Fruit fly (Drosophila melanogaster): Measurements from ENCODE around the gene CG42374.
A peak's percentile ranks its signal among the peaks of the same experiment; 100 is the strongest.

CG42374 gene

DNA sequence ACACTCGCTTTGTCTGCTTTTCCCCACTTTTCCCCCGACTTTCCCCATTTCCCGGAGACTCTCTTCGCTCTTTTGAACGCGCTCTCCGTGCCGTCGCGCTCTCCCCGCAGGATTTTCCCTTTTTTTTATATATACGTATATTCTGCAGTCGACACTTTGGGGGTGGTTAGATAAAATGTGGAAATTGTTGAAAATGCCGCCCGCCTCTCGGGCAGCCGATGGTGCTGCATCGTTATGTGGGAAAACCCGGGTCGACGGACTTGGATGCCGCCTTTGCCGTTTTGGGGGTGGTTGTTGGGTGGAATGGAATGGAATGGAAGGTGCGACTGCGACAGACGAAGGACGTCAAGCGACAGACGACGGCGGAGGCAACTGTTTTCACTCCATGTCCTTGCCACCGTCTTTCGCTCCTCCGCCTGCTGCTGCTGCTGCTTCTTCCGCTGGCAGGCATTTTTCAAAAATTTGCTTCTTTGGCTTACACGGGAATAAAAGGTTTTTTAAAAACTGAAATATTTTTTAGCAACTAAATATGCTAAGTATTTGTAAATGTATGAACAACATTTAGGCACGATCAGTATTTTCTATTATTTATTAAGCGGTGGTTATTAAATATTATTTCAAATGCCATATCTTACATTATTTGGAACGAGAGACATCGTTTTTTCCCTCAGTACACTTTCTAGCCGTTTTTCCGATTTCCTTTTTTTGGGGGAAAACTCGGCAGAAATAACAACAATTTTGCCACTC, 32.6 kb upstream of the CG42374 start (continued):
- TF ChIP-seq ab (GFP tag; optimal IDR thresholded peaks at IDR 0.05) (no peak), CG9727 (GFP tag; optimal IDR thresholded peaks at IDR 0.05) (peak; percentile 43), Mrtf (GFP tag; IDR thresholded peaks at IDR 0.05) (no peak), pfk (GFP tag; optimal IDR thresholded peaks at IDR 0.05) (no peak), Antp (GFP tag; optimal IDR thresholded peaks at IDR 0.05) (no peak), Abd-B (GFP tag; optimal IDR thresholded peaks at IDR 0.05) (no peak), CG3726 (GFP tag; IDR thresholded peaks at IDR 0.05) (no peak), Chrac-16 (GFP tag; optimal IDR thresholded peaks at IDR 0.05) (no peak), Lhr (GFP tag; optimal IDR thresholded peaks at IDR 0.05) (no peak), pho (GFP tag; optimal IDR thresholded peaks at IDR 0.05) (no peak), wek (GFP tag; optimal IDR thresholded peaks at IDR 0.05) (no peak), Camta (GFP tag; optimal IDR thresholded peaks at IDR 0.05) (no peak), CG1647 (GFP tag; optimal IDR thresholded peaks at IDR 0.05) (no peak), fd102C (GFP tag; optimal IDR thresholded peaks at IDR 0.05) (no peak), CG4707 (GFP tag; optimal IDR thresholded peaks at IDR 0.05) (no peak), CG6254 (GFP tag; optimal IDR thresholded peaks at IDR 0.05) (no peak), CG9932 (GFP tag; IDR thresholded peaks at IDR 0.05) (0 out of 2 replicates have a peak, but pooled peaks have one; percentile 15), ato (GFP tag; IDR thresholded peaks at IDR 0.05; ENCODE audit: partially characterized antibody) (no peak), Rfx (GFP tag; IDR thresholded peaks at IDR 0.05) (no peak), klu (GFP tag; IDR thresholded peaks at IDR 0.05) (no peak), Hmr (GFP tag; optimal IDR thresholded peaks at IDR 0.05) (peak; percentile 59), CG12769 (tag; optimal IDR thresholded peaks at IDR 0.05) (peak; percentile 16), CG11696 (GFP tag; IDR thresholded peaks at IDR 0.05) (no peak), CG8478 (optimal IDR thresholded peaks at IDR 0.05) (no peak), slbo (GFP tag; IDR thresholded peaks at IDR 0.05) (peak; percentile 49), CG8924 (tag; optimal IDR thresholded peaks at IDR 0.05) (peak; percentile 32), Gug (GFP tag; IDR thresholded peaks at IDR 0.05) (no peak), bab2 (GFP tag; optimal IDR thresholded peaks at IDR 0.05) (peak; percentile 4), Rx (GFP tag; IDR thresholded peaks at IDR 0.05) (no peak), kah (GFP tag; optimal IDR thresholded peaks at IDR 0.05) (no peak), CG15479 (GFP tag; optimal IDR thresholded peaks at IDR 0.05) (no peak), Vsx1 (GFP tag; optimal IDR thresholded peaks at IDR 0.05) (no peak), Stat92E (GFP tag; optimal IDR thresholded peaks at IDR 0.05) (no peak), CG1529 (GFP tag; optimal IDR thresholded peaks at IDR 0.05) (no peak), sqz (GFP tag; optimal IDR thresholded peaks at IDR 0.05) (peak; percentile 19), CG18619 (GFP tag; optimal IDR thresholded peaks at IDR 0.05) (no peak), CG13123 (GFP tag; optimal IDR thresholded peaks at IDR 0.05) (no peak), sob (GFP tag; IDR thresholded peaks at IDR 0.05) (no peak), CG15601 (tag; optimal IDR thresholded peaks at IDR 0.05) (no peak), Kr (GFP tag; optimal IDR thresholded peaks at IDR 0.05) (no peak), Meics (GFP tag; optimal IDR thresholded peaks at IDR 0.05) (peak; percentile 43), CG31441 (GFP tag; IDR thresholded peaks at IDR 0.05) (0 out of 2 replicates have a peak, but pooled peaks have one; percentile 32), Xbp1 (GFP tag; optimal IDR thresholded peaks at IDR 0.05) (peak; percentile 39), dan (GFP tag; IDR thresholded peaks at IDR 0.05) (no peak), dysf (GFP tag; IDR thresholded peaks at IDR 0.05) (0 out of 3 replicates have a peak, but pooled peaks have one; percentile 31), Ets97D (GFP tag; optimal IDR thresholded peaks at IDR 0.05) (no peak), CG9215 (GFP tag; IDR thresholded peaks at IDR 0.05) (no peak), nerfin-1 (tag; optimal IDR thresholded peaks at IDR 0.05) (peak; percentile 99), Hey (tag; optimal IDR thresholded peaks at IDR 0.05) (no peak), h (optimal IDR thresholded peaks at IDR 0.05) (no peak), CG15073 (GFP tag; optimal IDR thresholded peaks at IDR 0.05) (no peak)
